Worm (Caenorhabditis elegans) whole organism, early embryonic: ENCODE results near the gene nhr-142.

Source experiments
- B0310.2 ChIP-seq: sonication (generic microtip); optimal IDR thresholded peaks from 2 replicates; lab custom pipeline; 2016; ENCODE audit warnings: mild to moderate bottlenecking, missing genetic modification characterization, missing compliant biosample characterization
- F13C5.2 ChIP-seq: sonication (generic microtip); optimal IDR thresholded peaks from 2 replicates; lab custom pipeline; 2017; ENCODE audit warnings: mild to moderate bottlenecking, missing genetic modification characterization, inconsistent platforms, missing compliant biosample characterization
- ama-1 ChIP-seq: fragments of 150-350 bp; optimal IDR thresholded peaks from 2 replicates; lab custom pipeline; 2014
- ceh-13 ChIP-seq: fragments of 200-800 bp; sonication (Bioruptor generic); optimal IDR thresholded peaks from 2 replicates; lab custom pipeline; 2018; ENCODE audit warnings: mild to moderate bottlenecking, missing genetic modification characterization, missing compliant biosample characterization
- ets-7 ChIP-seq: sonication (generic microtip); optimal IDR thresholded peaks from 2 replicates; lab custom pipeline; 2016; ENCODE audit warnings: missing genotype, missing genetic modification characterization, missing compliant biosample characterization
- flt-1 ChIP-seq: fragments of 200-800 bp; sonication (Bioruptor generic); IDR thresholded peaks from 2 replicates; pipeline ENCODE4 v1.3.6; 2022; ENCODE audit warnings: missing genetic modification characterization, missing compliant biosample characterization
- hmbx-1 ChIP-seq: sonication (generic microtip); optimal IDR thresholded peaks from 2 replicates; lab custom pipeline; 2016; ENCODE audit warnings: mild to moderate bottlenecking, missing genetic modification characterization, missing compliant biosample characterization
- hmg-4 ChIP-seq: fragments of 200-800 bp; sonication (Bioruptor generic); optimal IDR thresholded peaks from 2 replicates; lab custom pipeline; 2018; ENCODE audit warnings: mild to moderate bottlenecking, missing genetic modification characterization, missing compliant biosample characterization
- hnd-1 ChIP-seq: sonication (generic microtip); optimal IDR thresholded peaks from 2 replicates; lab custom pipeline; 2016; ENCODE audit warnings: missing genetic modification characterization, missing compliant biosample characterization
- scrt-1 ChIP-seq: fragments of 200-800 bp; sonication (Bioruptor generic); IDR thresholded peaks from 2 replicates; pipeline ENCODE4 v1.3.6; 2022; ENCODE audit warnings: missing genetic modification characterization, missing compliant biosample characterization
- sea-1 ChIP-seq: fragments of 200-800 bp; sonication (Bioruptor generic); conservative IDR thresholded peaks from 2 replicates; pipeline ENCODE4 v1.3.6; 2022; ENCODE audit warnings: missing genetic modification characterization, missing compliant biosample characterization
- tbx-11 ChIP-seq: fragments of 200-800 bp; sonication (Bioruptor generic); IDR thresholded peaks from 2 replicates; pipeline ENCODE4 v1.3.6; 2022; ENCODE audit warnings: missing genetic modification characterization, missing compliant biosample characterization
- tbx-37 ChIP-seq: fragments of 200-800 bp; sonication (Bioruptor generic); conservative IDR thresholded peaks from 2 replicates; pipeline ENCODE4 v1.3.6; 2022; ENCODE audit warnings: missing genetic modification reagents, missing genetic modification characterization, missing compliant biosample characterization
- tra-4 ChIP-seq: sonication (generic microtip); optimal IDR thresholded peaks from 2 replicates; lab custom pipeline; 2017; ENCODE audit warnings: missing genetic modification characterization, missing compliant biosample characterization

DNA sequence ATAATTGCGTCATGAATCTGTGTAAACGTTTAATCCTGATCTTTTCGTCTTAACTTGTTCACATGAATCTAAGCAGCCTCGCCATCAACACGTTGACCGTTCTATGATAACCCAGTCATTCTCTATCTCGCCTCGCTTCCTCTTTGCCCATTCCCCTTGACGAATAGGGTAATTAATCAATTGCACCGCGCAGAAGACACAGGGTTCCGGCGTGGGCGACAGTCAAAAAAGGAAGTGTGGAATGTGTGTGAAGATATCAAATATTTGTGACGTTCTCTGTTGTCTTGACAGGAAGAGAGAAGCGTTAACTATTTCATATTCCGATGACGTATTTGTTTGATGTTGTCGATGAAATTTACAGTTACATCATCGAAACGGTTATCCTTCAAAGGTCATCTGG, 42.4 kb upstream of the nhr-142 start:
- TF ChIP-seq tbx-11 (GFP tag; lab: Robert Waterston, UW) (no peak), ceh-13 (no peak), flt-1 (GFP tag; lab: Robert Waterston, UW) (no peak), hmbx-1 (tag; lab: Kevin White, UChicago) (no peak), ama-1 (lab: Kevin White, UChicago) (no peak), ets-7 (no peak), hmg-4 (GFP tag; lab: Kevin White, UChicago) (no peak), tra-4 (tag; lab: Kevin White, UChicago) (no peak), F13C5.2 (tag; lab: Kevin White, UChicago) (no peak), scrt-1 (GFP tag; lab: Robert Waterston, UW) (no peak), hnd-1 (tag; lab: Kevin White, UChicago) (no peak), tbx-37 (no peak), sea-1 (no peak), B0310.2 (tag; lab: Kevin White, UChicago) (no peak)
